Worm (Caenorhabditis elegans): ENCODE data around the gene abu-2.

Gene abu-2

DNA sequence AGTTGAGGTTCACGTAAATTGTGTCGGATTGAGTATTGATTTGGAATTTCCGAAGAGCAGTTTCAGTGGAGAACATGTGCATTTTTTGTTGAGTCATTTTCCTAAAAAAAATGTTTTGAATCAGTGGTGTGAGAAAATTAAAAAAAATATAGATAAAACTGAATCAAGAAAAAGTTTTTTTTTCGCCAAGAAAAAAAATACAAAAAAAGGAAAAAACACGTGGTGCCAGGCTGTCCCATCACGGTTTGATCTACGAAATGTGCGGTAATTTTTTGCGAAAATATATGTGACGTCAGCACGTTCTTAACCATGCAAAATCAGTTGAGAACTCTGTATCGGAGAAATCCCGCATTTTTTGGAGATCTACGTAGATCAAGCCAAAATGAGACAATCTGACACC, 16.6 kb downstream of the abu-2 start, which contains the start of gene F56C3.9:
Gene F56C3.9, minus strand, starts transcription at position 101 of the 400 bp plus-strand sequence.
- TF ChIP-seq hmg-4 (GFP tag; optimal IDR thresholded peaks at IDR 0.05) (no peak), hnd-1 (tag; optimal IDR thresholded peaks at IDR 0.05) (no peak), flt-1 (GFP tag; IDR thresholded peaks at IDR 0.05) (no peak), ceh-13 (GFP tag; optimal IDR thresholded peaks at IDR 0.05) (no peak), tbx-11 (GFP tag; IDR thresholded peaks at IDR 0.05) (no peak), pes-1 (GFP tag; IDR thresholded peaks at IDR 0.05) (no peak), ceh-36 (tag; optimal IDR thresholded peaks at IDR 0.05) (no peak), tra-4 (tag; optimal IDR thresholded peaks at IDR 0.05) (no peak), sea-1 (GFP tag; conservative IDR thresholded peaks at IDR 0.05) (no peak), B0310.2 (tag; optimal IDR thresholded peaks at IDR 0.05) (no peak), hmbx-1 (tag; optimal IDR thresholded peaks at IDR 0.05) (no peak), scrt-1 (GFP tag; IDR thresholded peaks at IDR 0.05) (no peak), ama-1 (optimal IDR thresholded peaks at IDR 0.05) (no peak), ets-7 (tag; optimal IDR thresholded peaks at IDR 0.05) (no peak), F13C5.2 (tag; optimal IDR thresholded peaks at IDR 0.05) (no peak), aly-1 (tag; optimal IDR thresholded peaks at IDR 0.05) (no peak), tbx-37 (GFP tag; conservative IDR thresholded peaks at IDR 0.05) (no peak)

DNA sequence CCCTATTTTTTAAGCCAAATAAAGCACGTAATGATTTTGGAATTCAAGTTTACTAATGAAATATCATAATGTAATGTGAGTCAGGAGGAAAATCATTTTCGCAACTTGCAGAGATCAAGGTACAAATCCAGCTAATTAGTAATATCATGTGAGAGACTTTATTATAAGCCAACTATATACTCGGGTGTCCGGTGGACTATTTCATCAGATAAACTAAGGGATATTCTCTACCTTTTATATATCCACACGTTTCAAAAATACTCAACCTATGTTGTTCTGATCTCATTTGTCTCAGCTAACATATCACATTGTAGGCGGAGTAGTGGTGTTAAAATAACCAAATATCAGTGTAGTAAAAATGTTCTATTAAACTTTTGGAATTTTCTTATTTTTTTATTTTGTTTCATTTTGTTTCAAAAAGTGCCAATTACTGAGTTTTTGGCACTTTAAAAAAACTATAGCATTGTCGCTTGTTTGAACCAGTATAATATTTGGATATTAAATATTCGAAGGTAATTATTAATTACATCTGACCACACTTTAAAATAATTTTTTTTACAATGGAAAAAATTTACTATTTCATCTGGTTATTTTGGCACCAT, 21.0 kb downstream of the abu-2 start:
- TF ChIP-seq ceh-36 (tag; optimal IDR thresholded peaks at IDR 0.05) (no peak), tra-4 (tag; optimal IDR thresholded peaks at IDR 0.05) (no peak), ceh-13 (GFP tag; optimal IDR thresholded peaks at IDR 0.05) (no peak), B0310.2 (tag; optimal IDR thresholded peaks at IDR 0.05) (no peak), hmg-4 (GFP tag; optimal IDR thresholded peaks at IDR 0.05) (no peak), tbx-37 (GFP tag; conservative IDR thresholded peaks at IDR 0.05) (no peak), tbx-11 (GFP tag; IDR thresholded peaks at IDR 0.05) (no peak), ets-7 (tag; optimal IDR thresholded peaks at IDR 0.05) (no peak), hnd-1 (tag; optimal IDR thresholded peaks at IDR 0.05) (no peak), ama-1 (optimal IDR thresholded peaks at IDR 0.05) (no peak), sea-1 (GFP tag; conservative IDR thresholded peaks at IDR 0.05) (no peak), flt-1 (GFP tag; IDR thresholded peaks at IDR 0.05) (no peak), scrt-1 (GFP tag; IDR thresholded peaks at IDR 0.05) (no peak), F13C5.2 (tag; optimal IDR thresholded peaks at IDR 0.05) (no peak), pes-1 (GFP tag; IDR thresholded peaks at IDR 0.05) (no peak), aly-1 (tag; optimal IDR thresholded peaks at IDR 0.05) (no peak), hmbx-1 (tag; optimal IDR thresholded peaks at IDR 0.05) (no peak)

DNA sequence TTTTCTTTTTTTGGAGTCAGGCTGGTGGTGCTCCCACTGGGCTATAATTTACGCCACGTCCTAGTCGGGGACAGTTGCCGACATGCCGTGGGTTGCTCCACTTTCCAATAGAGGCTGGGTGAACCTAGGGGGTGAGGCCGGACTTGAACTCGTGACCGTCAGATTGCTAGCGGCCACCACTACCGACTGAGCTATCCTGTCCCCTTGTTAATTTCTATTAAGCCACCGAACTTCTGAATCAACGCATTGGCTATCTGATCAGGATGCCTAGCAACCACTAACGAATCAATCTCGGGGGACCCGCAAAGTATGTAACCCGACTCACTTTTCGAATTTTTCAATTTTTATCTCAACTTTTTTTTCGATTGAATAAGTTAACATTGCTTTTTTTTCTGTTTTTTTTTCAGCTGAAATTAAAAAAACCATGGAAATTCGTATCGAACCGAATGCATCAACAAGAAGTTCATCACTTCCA, 23.5 kb downstream of the abu-2 start, which contains the start of gene F56C3.1:
Gene F56C3.1, plus strand, starts transcription at position 425 of the 475 bp plus-strand sequence.
- TF ChIP-seq hmbx-1 (tag; optimal IDR thresholded peaks at IDR 0.05) = no peak
- no peak for TF ChIP-seq tbx-37 (GFP tag; conservative IDR thresholded peaks at IDR 0.05)
- no peak for TF ChIP-seq ama-1 (optimal IDR thresholded peaks at IDR 0.05)
- no peak for TF ChIP-seq aly-1 (tag; optimal IDR thresholded peaks at IDR 0.05)
- no peak for TF ChIP-seq ets-7 (tag; optimal IDR thresholded peaks at IDR 0.05)
- TF ChIP-seq hmg-4 (GFP tag; optimal IDR thresholded peaks at IDR 0.05) = no peak
- TF ChIP-seq hnd-1 (tag; optimal IDR thresholded peaks at IDR 0.05) = no peak
- no peak for TF ChIP-seq ceh-13 (GFP tag; optimal IDR thresholded peaks at IDR 0.05)
- no peak for TF ChIP-seq F13C5.2 (tag; optimal IDR thresholded peaks at IDR 0.05)
- TF ChIP-seq flt-1 (GFP tag; IDR thresholded peaks at IDR 0.05) = no peak
- no peak for TF ChIP-seq tbx-11 (GFP tag; IDR thresholded peaks at IDR 0.05)
- TF ChIP-seq scrt-1 (GFP tag; IDR thresholded peaks at IDR 0.05) = no peak
- no peak for TF ChIP-seq pes-1 (GFP tag; IDR thresholded peaks at IDR 0.05)
- TF ChIP-seq B0310.2 (tag; optimal IDR thresholded peaks at IDR 0.05) = no peak
- TF ChIP-seq tra-4 (tag; optimal IDR thresholded peaks at IDR 0.05) = no peak
- no peak; the same call in 1 of the 2 replicates for TF ChIP-seq sea-1 (GFP tag; conservative IDR thresholded peaks at IDR 0.05)
- TF ChIP-seq ceh-36 (tag; optimal IDR thresholded peaks at IDR 0.05) = no peak

DNA sequence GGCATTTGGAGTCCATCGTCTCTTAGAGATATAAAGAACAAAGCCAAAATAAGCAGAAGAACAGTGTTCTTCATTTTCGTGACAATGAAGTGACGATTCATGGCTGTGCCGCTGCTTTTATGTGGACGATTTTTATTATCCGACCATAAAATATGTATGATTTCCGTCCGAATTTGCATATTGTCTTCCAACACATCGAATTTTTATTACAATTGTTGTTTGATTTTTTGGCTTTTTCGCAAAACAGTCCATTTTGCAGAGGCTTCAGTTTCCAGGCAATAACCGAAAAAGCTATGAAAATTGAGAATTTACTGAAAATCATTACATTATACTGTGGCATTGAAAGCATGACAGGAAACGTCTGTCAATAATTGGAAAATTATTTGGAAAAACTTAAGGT, 25.9 kb downstream of the abu-2 start, which contains the start of gene F56C3.8:
Gene F56C3.8, minus strand, starts transcription at position 101 of the 400 bp plus-strand sequence.
- TF ChIP-seq scrt-1 (GFP tag; IDR thresholded peaks at IDR 0.05) (no peak), tra-4 (tag; optimal IDR thresholded peaks at IDR 0.05) (no peak), hmbx-1 (tag; optimal IDR thresholded peaks at IDR 0.05) (no peak), ama-1 (optimal IDR thresholded peaks at IDR 0.05) (no peak), hmg-4 (GFP tag; optimal IDR thresholded peaks at IDR 0.05) (no peak), ets-7 (tag; optimal IDR thresholded peaks at IDR 0.05) (no peak), B0310.2 (tag; optimal IDR thresholded peaks at IDR 0.05) (no peak), ceh-36 (tag; optimal IDR thresholded peaks at IDR 0.05) (no peak), flt-1 (GFP tag; IDR thresholded peaks at IDR 0.05) (no peak), pes-1 (GFP tag; IDR thresholded peaks at IDR 0.05) (no peak), ceh-13 (GFP tag; optimal IDR thresholded peaks at IDR 0.05) (no peak), tbx-11 (GFP tag; IDR thresholded peaks at IDR 0.05) (no peak), aly-1 (tag; optimal IDR thresholded peaks at IDR 0.05) (no peak), hnd-1 (tag; optimal IDR thresholded peaks at IDR 0.05) (no peak), sea-1 (GFP tag; conservative IDR thresholded peaks at IDR 0.05) (no peak), tbx-37 (GFP tag; conservative IDR thresholded peaks at IDR 0.05) (no peak), F13C5.2 (tag; optimal IDR thresholded peaks at IDR 0.05) (no peak)

DNA sequence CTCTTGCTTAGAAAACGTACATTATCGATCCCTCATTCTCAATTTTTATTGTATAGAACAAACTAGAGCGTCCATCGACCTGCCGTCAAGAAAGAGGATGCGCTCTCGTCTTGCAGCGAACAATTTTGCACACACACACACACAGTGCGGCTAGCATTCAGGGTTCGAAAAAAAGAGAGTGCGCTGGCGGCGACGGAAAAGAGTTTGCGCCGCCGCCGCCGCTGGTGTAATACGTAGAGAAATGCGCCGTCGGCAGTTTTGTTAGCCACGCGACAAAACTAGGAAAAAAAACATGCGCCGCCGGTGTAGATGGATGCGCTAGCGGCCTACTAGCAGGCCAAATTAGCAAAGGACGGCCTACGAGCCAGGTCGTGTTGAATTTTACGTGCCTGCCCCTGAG, 26.9 kb downstream of the abu-2 start:
- TF ChIP-seq tbx-37 (GFP tag; conservative IDR thresholded peaks at IDR 0.05) (no peak), pes-1 (GFP tag; IDR thresholded peaks at IDR 0.05) (no peak), flt-1 (GFP tag; IDR thresholded peaks at IDR 0.05) (no peak), F13C5.2 (tag; optimal IDR thresholded peaks at IDR 0.05) (no peak), scrt-1 (GFP tag; IDR thresholded peaks at IDR 0.05) (no peak), ceh-13 (GFP tag; optimal IDR thresholded peaks at IDR 0.05) (no peak), tra-4 (tag; optimal IDR thresholded peaks at IDR 0.05) (no peak), B0310.2 (tag; optimal IDR thresholded peaks at IDR 0.05) (no peak), ceh-36 (tag; optimal IDR thresholded peaks at IDR 0.05) (no peak), hnd-1 (tag; optimal IDR thresholded peaks at IDR 0.05) (no peak), hmg-4 (GFP tag; optimal IDR thresholded peaks at IDR 0.05) (no peak), aly-1 (tag; optimal IDR thresholded peaks at IDR 0.05) (no peak), tbx-11 (GFP tag; IDR thresholded peaks at IDR 0.05) (no peak), ets-7 (tag; optimal IDR thresholded peaks at IDR 0.05) (no peak)

DNA sequence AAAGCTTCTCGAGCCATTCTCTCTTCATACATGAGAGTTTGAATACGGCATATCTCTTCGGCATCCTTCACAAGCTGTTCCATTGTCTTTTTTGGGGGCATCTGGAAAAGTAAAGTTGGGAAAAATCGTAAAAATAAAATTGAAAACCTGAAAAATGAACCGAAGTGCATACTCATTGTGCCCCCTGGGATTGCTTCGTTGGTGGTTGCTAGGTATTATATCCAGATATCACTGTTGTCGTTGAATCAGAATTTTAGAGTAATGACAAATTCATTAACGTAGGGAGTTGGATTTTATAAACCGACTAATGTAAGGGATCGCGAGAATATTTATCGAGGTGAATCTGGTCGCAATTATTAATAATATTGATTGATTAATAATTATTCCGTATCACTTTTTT, 28.9 kb downstream of the abu-2 start, which contains the start of gene F56C3.10:
Gene F56C3.10, minus strand, starts transcription at position 101 of the 400 bp plus-strand sequence.
- TF ChIP-seq pes-1 (GFP tag; IDR thresholded peaks at IDR 0.05) = no peak
- no peak for TF ChIP-seq ceh-13 (GFP tag; optimal IDR thresholded peaks at IDR 0.05)
- TF ChIP-seq B0310.2 (tag; optimal IDR thresholded peaks at IDR 0.05) = no peak

All from whole organism, early embryonic.